Worm (Caenorhabditis elegans): ENCODE data around the gene nhr-35.

Gene nhr-35

ce11 chrX:4502039-4502438 is 30.5 kb upstream of the nhr-35 start:
- TF ChIP-seq ztf-16 (tag; optimal IDR thresholded peaks at IDR 0.05) (no peak), elt-2 (tag; optimal IDR thresholded peaks at IDR 0.05) (no peak), tbx-7 (tag; optimal IDR thresholded peaks at IDR 0.05) (no peak)

- TF ChIP-seq tbx-2 (tag; optimal IDR thresholded peaks at IDR 0.05) (no peak), ceh-14 (tag; optimal IDR thresholded peaks at IDR 0.05) (no peak), C38D4.7 (GFP tag; optimal IDR thresholded peaks at IDR 0.05) (no peak), fkh-10 (GFP tag; optimal IDR thresholded peaks at IDR 0.05) (no peak), ahr-1 (tag; optimal IDR thresholded peaks at IDR 0.05) (no peak), madf-2 (tag; optimal IDR thresholded peaks at IDR 0.05) (no peak), pat-9 (tag; optimal IDR thresholded peaks at IDR 0.05) (no peak), elt-4 (tag; optimal IDR thresholded peaks at IDR 0.05) (no peak)
These were observed 29.2 kb upstream of the nhr-35 start for ce11 chrX:4503259-4503658.

ce11 chrX:4504108-4504668 is 28.3 kb upstream of the nhr-35 start, which contains the start of gene dgk-2:
Gene dgk-2, minus strand, starts transcription at chrX:4504388.
- no peak for TF ChIP-seq pag-3 (tag; optimal IDR thresholded peaks at IDR 0.05; ENCODE audit: borderline replicate concordance)
- TF ChIP-seq rnt-1 (tag; optimal IDR thresholded peaks at IDR 0.05) = peak; percentile 13
- peak; percentile 28 for TF ChIP-seq unc-42 (tag; optimal IDR thresholded peaks at IDR 0.05)
- no peak for TF ChIP-seq sox-4 (tag; optimal IDR thresholded peaks at IDR 0.05)
- TF ChIP-seq hlh-13 (GFP tag; optimal IDR thresholded peaks at IDR 0.05) = no peak
- peak; percentile 40 for TF ChIP-seq unc-55 (GFP tag; optimal IDR thresholded peaks at IDR 0.05)
- no peak for TF ChIP-seq lin-11 (tag; optimal IDR thresholded peaks at IDR 0.05)
- peak; percentile 12 for TF ChIP-seq sdc-2 (tag; optimal IDR thresholded peaks at IDR 0.05)
- no peak for TF ChIP-seq ceh-31 (tag; optimal IDR thresholded peaks at IDR 0.05)
- no peak for TF ChIP-seq pqm-1 (tag; optimal IDR thresholded peaks at IDR 0.05)
- TF ChIP-seq tbx-2 (tag; optimal IDR thresholded peaks at IDR 0.05) = peak; percentile 26
- TF ChIP-seq ref-2 (tag; optimal IDR thresholded peaks at IDR 0.05) = no peak
- TF ChIP-seq hlh-8 (tag; optimal IDR thresholded peaks at IDR 0.05) = no peak
- no peak for TF ChIP-seq madf-2 (tag; optimal IDR thresholded peaks at IDR 0.05)
- TF ChIP-seq fax-1 (tag; optimal IDR thresholded peaks at IDR 0.05) = no peak
- peak; percentile 0 for TF ChIP-seq dmd-4 (tag; optimal IDR thresholded peaks at IDR 0.05; ENCODE audit: borderline replicate concordance)
- TF ChIP-seq Y22D7AL.16 (tag; optimal IDR thresholded peaks at IDR 0.05) = no peak
- no peak for TF ChIP-seq tbx-7 (tag; optimal IDR thresholded peaks at IDR 0.05)
- TF ChIP-seq zip-5 (tag; optimal IDR thresholded peaks at IDR 0.05) = no peak
- TF ChIP-seq pros-1 (tag; optimal IDR thresholded peaks at IDR 0.05) = no peak
- no peak for TF ChIP-seq lim-6 (tag; optimal IDR thresholded peaks at IDR 0.05)
- no peak for TF ChIP-seq pha-2 (tag; optimal IDR thresholded peaks at IDR 0.05)
- TF ChIP-seq nhr-11 (tag; optimal IDR thresholded peaks at IDR 0.05) = no peak

DNA sequence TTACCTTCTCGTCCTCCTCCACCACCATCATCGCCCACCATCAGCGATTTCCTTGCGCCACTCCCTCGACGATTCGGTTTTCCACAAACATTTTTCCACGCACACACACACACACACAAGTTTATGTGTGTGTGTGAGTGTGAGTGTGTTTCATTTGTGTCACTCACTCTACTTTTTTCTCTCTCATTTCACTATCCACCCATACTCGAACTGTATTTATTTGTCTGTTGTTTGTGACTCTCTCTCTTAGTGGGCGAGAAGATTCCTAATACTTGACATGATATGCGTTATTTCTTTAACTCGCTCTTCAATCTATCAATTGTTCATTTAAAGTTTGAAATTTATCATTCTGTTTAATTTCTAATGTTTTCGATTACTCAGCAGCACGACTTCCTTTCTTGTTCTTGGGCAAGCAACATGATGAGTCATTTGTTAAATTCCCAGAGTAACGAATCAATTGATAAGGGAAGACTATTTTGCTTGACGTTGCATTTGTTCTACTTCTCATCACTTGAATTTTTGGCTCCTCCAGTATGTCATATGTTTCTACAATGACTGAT is 25.3 kb upstream of the nhr-35 start:
- TF ChIP-seq ceh-18 (tag; optimal IDR thresholded peaks at IDR 0.05) = peak; percentile 10
- TF ChIP-seq sdc-2 (tag; optimal IDR thresholded peaks at IDR 0.05) = no peak

ce11 chrX:4508209-4508608 is 24.3 kb upstream of the nhr-35 start, which contains the start of gene rhi-1:
Gene rhi-1, plus strand, starts transcription at chrX:4508509.
- no peak for TF ChIP-seq ceh-14 (tag; optimal IDR thresholded peaks at IDR 0.05)
- no peak for TF ChIP-seq ref-2 (tag; optimal IDR thresholded peaks at IDR 0.05)

- TF ChIP-seq nfya-1 (tag; optimal IDR thresholded peaks at IDR 0.05) (peak; percentile 12), pha-2 (tag; optimal IDR thresholded peaks at IDR 0.05) (no peak)
These were observed 18.8 kb upstream of the nhr-35 start, which contains the start of gene spr-3 for ce11 chrX:4513657-4514143. Gene spr-3, plus strand, starts transcription at chrX:4514093.

Measured in whole organism, late embryonic.